Fruit fly (Drosophila melanogaster) whole organism: Measurements from ENCODE around the gene CG43093.

ENCODE experiments used
- CG8478 ChIP-seq: fragments of >200 bp; optimal IDR thresholded peaks from 2 replicates; lab custom pipeline; 2018; ENCODE audit warnings: inconsistent platforms
- Dll ChIP-seq: fragments of >200 bp; optimal IDR thresholded peaks from 2 replicates; lab custom pipeline; 2017
- EcR ChIP-seq, 2 experiments: fragments of >200 bp; optimal IDR thresholded peaks; 2 replicates each; lab custom pipeline; 2017; ENCODE audit warnings: missing biosample characterization in 2 of 2, missing genetic modification characterization in 2 of 2, missing genetic modification reagents in 2 of 2
- pan ChIP-seq: fragments of >200 bp; optimal IDR thresholded peaks from 2 replicates; lab custom pipeline; 2017
- psq ChIP-seq: fragments of >200 bp; optimal IDR thresholded peaks from 2 replicates; lab custom pipeline; 2017
- usp ChIP-seq: fragments of >200 bp; optimal IDR thresholded peaks from 2 replicates; lab custom pipeline; 2017; ENCODE audit warnings: missing biosample characterization, missing genetic modification characterization, mixed read lengths

- TF ChIP-seq psq (lab: Kevin White, UChicago) (no peak), usp (GFP tag; lab: Kevin White, UChicago) (no peak), pan (no peak), CG8478 (lab: Kevin White, UChicago) (no peak), EcR (GFP tag; optimal IDR thresholded peaks at IDR 0.05; lab: Kevin White, UChicago) (no peak), Dll (lab: Kevin White, UChicago) (no peak)
These were observed 11.3 kb upstream of the CG43093 start for dm6 chr3R:22781412-22781811.
